Fruit fly (Drosophila melanogaster): ENCODE measurements around the gene nis.

Gene nis

DNA sequence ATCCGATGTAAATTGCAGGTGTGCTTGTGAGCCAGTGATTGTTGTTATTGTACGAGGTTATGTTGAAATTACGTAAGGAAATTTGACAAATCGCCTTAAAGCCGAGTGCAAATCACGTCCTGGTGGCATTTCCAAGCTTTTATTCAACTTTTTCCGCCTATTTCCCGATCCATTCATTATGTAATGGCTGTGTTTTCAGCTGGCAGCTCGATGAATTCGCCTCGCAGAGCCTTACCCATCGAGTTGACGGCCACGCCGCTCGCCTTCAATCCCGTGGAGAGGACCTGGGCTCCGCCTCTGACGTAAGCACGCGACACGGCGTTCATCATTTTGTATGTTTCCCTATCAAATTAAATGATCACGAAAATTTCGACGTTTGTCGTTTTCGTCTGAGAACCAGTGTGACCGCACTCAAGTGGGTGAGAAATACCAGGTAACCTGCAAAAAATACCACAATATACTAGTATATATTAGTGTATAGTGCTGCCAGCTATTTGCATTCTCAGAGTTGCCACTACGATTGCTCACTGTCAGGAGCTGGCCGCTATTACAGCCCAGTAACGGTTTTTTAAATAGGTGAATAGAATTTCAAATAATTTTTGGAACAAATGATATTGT is 26.9 kb upstream of the nis start, which contains the start of gene RFeSP (continued):
- TF ChIP-seq CG10543 (GFP tag; optimal IDR thresholded peaks at IDR 0.05) (no peak), CG32532 (GFP tag; IDR thresholded peaks at IDR 0.05) (no peak), Dll (GFP tag; IDR thresholded peaks at IDR 0.05; ENCODE audit: partially characterized antibody) (no peak), CG11247 (GFP tag; IDR thresholded peaks at IDR 0.05) (no peak), abd-A (tag; optimal IDR thresholded peaks at IDR 0.05) (no peak), fu2 (GFP tag; optimal IDR thresholded peaks at IDR 0.05) (no peak), Oaz (GFP tag; IDR thresholded peaks at IDR 0.05) (no peak), CG3407 (GFP tag; optimal IDR thresholded peaks at IDR 0.05) (no peak), Side (GFP tag; optimal IDR thresholded peaks at IDR 0.05) (no peak), CG6689 (GFP tag; IDR thresholded peaks at IDR 0.05) (no peak), NFAT (GFP tag; IDR thresholded peaks at IDR 0.05) (no peak), caup (GFP tag; optimal IDR thresholded peaks at IDR 0.05; ENCODE audit: severe bottlenecking) (peak; percentile 12), ato (GFP tag; IDR thresholded peaks at IDR 0.05; ENCODE audit: partially characterized antibody) (no peak), Oli (tag; optimal IDR thresholded peaks at IDR 0.05) (no peak), CG9817 (tag; optimal IDR thresholded peaks at IDR 0.05) (no peak), CG8765 (GFP tag; IDR thresholded peaks at IDR 0.05) (no peak), cg (GFP tag; optimal IDR thresholded peaks at IDR 0.05) (no peak), CG11456 (GFP tag; IDR thresholded peaks at IDR 0.05) (no peak), CG13624 (GFP tag; optimal IDR thresholded peaks at IDR 0.05) (peak; percentile 21), D (optimal IDR thresholded peaks at IDR 0.05) (no peak), D (GFP tag; optimal IDR thresholded peaks at IDR 0.05) (no peak), fd96Cb (tag; optimal IDR thresholded peaks at IDR 0.05) (no peak), CG8478 (optimal IDR thresholded peaks at IDR 0.05) (no peak), crol (GFP tag; IDR thresholded peaks at IDR 0.05) (no peak), CG6683 (GFP tag; optimal IDR thresholded peaks at IDR 0.05) (no peak), CG9437 (GFP tag; optimal IDR thresholded peaks at IDR 0.05) (peak; percentile 48), CG11093 (GFP tag; IDR thresholded peaks at IDR 0.05) (no peak), rib (GFP tag; IDR thresholded peaks at IDR 0.05) (no peak), tgo (GFP tag; IDR thresholded peaks at IDR 0.05) (no peak), HmgD (GFP tag; optimal IDR thresholded peaks at IDR 0.05) (no peak), unc-4 (GFP tag; IDR thresholded peaks at IDR 0.05; ENCODE audit: partially characterized antibody) (no peak), CG15479 (GFP tag; optimal IDR thresholded peaks at IDR 0.05) (no peak), CG7556 (GFP tag; optimal IDR thresholded peaks at IDR 0.05) (no peak), CG9797 (GFP tag; optimal IDR thresholded peaks at IDR 0.05) (peak; percentile 92), ATbp (GFP tag; optimal IDR thresholded peaks at IDR 0.05) (no peak), Hand (GFP tag; optimal IDR thresholded peaks at IDR 0.05) (no peak), ems (GFP tag; optimal IDR thresholded peaks at IDR 0.05) (peak; percentile 38), peb (GFP tag; IDR thresholded peaks at IDR 0.05) (no peak), CG18476 (GFP tag; optimal IDR thresholded peaks at IDR 0.05) (no peak), CG3281 (GFP tag; optimal IDR thresholded peaks at IDR 0.05) (no peak), CG6813 (GFP tag; optimal IDR thresholded peaks at IDR 0.05) (no peak), D19B (GFP tag; optimal IDR thresholded peaks at IDR 0.05) (no peak), CG13894 (tag; optimal IDR thresholded peaks at IDR 0.05) (peak; percentile 37), CG12769 (tag; optimal IDR thresholded peaks at IDR 0.05) (peak; percentile 47), Six4 (GFP tag; optimal IDR thresholded peaks at IDR 0.05) (no peak), fd3F (GFP tag; optimal IDR thresholded peaks at IDR 0.05) (no peak), CG30431 (GFP tag; optimal IDR thresholded peaks at IDR 0.05) (no peak), sens (GFP tag) (peak; percentile 76), hth (optimal IDR thresholded peaks at IDR 0.05) (no peak), HLH3B (GFP tag; IDR thresholded peaks at IDR 0.05) (no peak), Nf-YC (tag; optimal IDR thresholded peaks at IDR 0.05) (peak; percentile 29)
